Fruit fly (Drosophila melanogaster) whole organism, wandering third instar larva: ENCODE measurements around the gene CG15370.

Experiments
- Abd-B ChIP-seq: fragments of >200 bp; optimal IDR thresholded peaks from 2 replicates; lab custom pipeline; 2017; ENCODE audit warnings: missing biosample characterization, missing genetic modification characterization
- CG32264 ChIP-seq: fragments of 200-800 bp; sonication (Bioruptor generic); optimal IDR thresholded peaks from 2 replicates; lab custom pipeline; 2016; ENCODE audit warnings: missing biosample characterization, missing genetic modification characterization
- CG9705 ChIP-seq: fragments of 200-800 bp; sonication (Bioruptor generic); optimal IDR thresholded peaks from 2 replicates; lab custom pipeline; 2018; ENCODE audit warnings: missing biosample characterization, mild to moderate bottlenecking, missing genetic modification characterization
- CrebA ChIP-seq: fragments of 200-800 bp; sonication (Bioruptor generic); optimal IDR thresholded peaks from 2 replicates; lab custom pipeline; 2016; ENCODE audit warnings: missing biosample characterization, mild to moderate bottlenecking, missing genetic modification characterization, borderline replicate concordance
- Dfd ChIP-seq: fragments of >200 bp; optimal IDR thresholded peaks from 2 replicates; lab custom pipeline; 2017; ENCODE audit warnings: missing biosample characterization, missing genetic modification characterization
- Dif ChIP-seq: fragments of 200-275, 200-300 bp; sonication (Bioruptor generic); optimal IDR thresholded peaks from 2 replicates; lab custom pipeline; 2018; ENCODE audit warnings: missing biosample characterization, missing genetic modification characterization; ENCODE audit not compliant: partially characterized antibody
- GATAd ChIP-seq: sonication (Bioruptor generic); optimal IDR thresholded peaks from 2 replicates; lab custom pipeline; 2016; ENCODE audit warnings: missing biosample characterization, missing genetic modification characterization
- HLH106 ChIP-seq: fragments of 200-800 bp; optimal IDR thresholded peaks from 3 replicates; lab custom pipeline; 2019; ENCODE audit warnings: missing biosample characterization, mild to moderate bottlenecking, missing genetic modification characterization, moderate library complexity
- Hnf4 ChIP-seq: fragments of 200-800 bp; sonication (Bioruptor generic); optimal IDR thresholded peaks from 2 replicates; lab custom pipeline; 2016; ENCODE audit warnings: missing biosample characterization, mild to moderate bottlenecking, missing genetic modification characterization
- Hr78 ChIP-seq: fragments of >200 bp; optimal IDR thresholded peaks from 2 replicates; lab custom pipeline; 2017; ENCODE audit warnings: missing biosample characterization, missing genetic modification characterization
- Hr83 ChIP-seq: fragments of 200-300 bp; sonication (Bioruptor generic); optimal IDR thresholded peaks from 2 replicates; lab custom pipeline; 2016; ENCODE audit warnings: missing biosample characterization, mild to moderate bottlenecking, missing genetic modification characterization, moderate library complexity; ENCODE audit not compliant: poor library complexity, severe bottlenecking
- Jra ChIP-seq: sonication (Bioruptor generic); optimal IDR thresholded peaks from 2 replicates; lab custom pipeline; 2016; ENCODE audit warnings: missing biosample characterization, missing genetic modification characterization
- Mio ChIP-seq: sonication (Bioruptor generic); optimal IDR thresholded peaks from 2 replicates; lab custom pipeline; 2016; ENCODE audit warnings: missing biosample characterization, missing genetic modification characterization
- Myc ChIP-seq: fragments of >200 bp; optimal IDR thresholded peaks from 2 replicates; lab custom pipeline; 2017
- N ChIP-seq: fragments of >200 bp; optimal IDR thresholded peaks from 2 replicates; lab custom pipeline; 2018; ENCODE audit warnings: missing biosample characterization, missing external identifiers, missing genetic modification characterization
- OdsH ChIP-seq: fragments of 200-800 bp; sonication (Bioruptor generic); optimal IDR thresholded peaks from 2 replicates; lab custom pipeline; 2016; ENCODE audit warnings: missing biosample characterization, mild to moderate bottlenecking, missing genetic modification characterization
- Rel ChIP-seq, 2 experiments: fragments of 200-800 bp; sonication (Bioruptor generic) in 1 of 2; optimal IDR thresholded peaks; 2 replicates in 1 of 2; 3 replicates in 1 of 2; lab custom pipeline; 2016 to 2019; ENCODE audit warnings: mild to moderate bottlenecking in 2 of 2, missing biosample characterization in 2 of 2, missing genetic modification characterization in 2 of 2, moderate library complexity in 1 of 2
- Vsx2 ChIP-seq: fragments of 200-300, 225-300 bp; sonication (Bioruptor generic); optimal IDR thresholded peaks from 2 replicates; lab custom pipeline; 2018; ENCODE audit warnings: missing biosample characterization, missing genetic modification characterization; ENCODE audit not compliant: partially characterized antibody
- br ChIP-seq: fragments of 200-800 bp; sonication (Bioruptor generic); optimal IDR thresholded peaks from 2 replicates; lab custom pipeline; 2016; ENCODE audit warnings: missing biosample characterization, missing genetic modification characterization
- dl ChIP-seq, 2 experiments: fragments of 175-275, 200-275 bp in 1 of 2; fragments of 200-275 bp in 1 of 2; sonication (Bioruptor generic); optimal IDR thresholded peaks; lab custom pipeline; 2018; ENCODE audit warnings: mild to moderate bottlenecking in 2 of 2, missing biosample characterization in 2 of 2, missing genetic modification characterization in 2 of 2, moderate library complexity in 2 of 2; ENCODE audit not compliant: partially characterized antibody in 2 of 2, insufficient read depth in 1 of 2
- dmrt93B ChIP-seq: fragments of 200-800 bp; sonication (Bioruptor generic); optimal IDR thresholded peaks from 2 replicates; lab custom pipeline; 2018; ENCODE audit warnings: missing biosample characterization, mild to moderate bottlenecking, missing genetic modification characterization
- dsf ChIP-seq: sonication (Bioruptor generic); optimal IDR thresholded peaks from 2 replicates; lab custom pipeline; 2016; ENCODE audit warnings: missing biosample characterization, missing genetic modification characterization, borderline replicate concordance
- ey ChIP-seq: fragments of 200-800 bp; sonication (Bioruptor generic); optimal IDR thresholded peaks from 2 replicates; lab custom pipeline; 2016; ENCODE audit warnings: missing biosample characterization, missing genetic modification characterization
- foxo ChIP-seq, 2 experiments: fragments of 200-800 bp; sonication (Bioruptor generic); optimal IDR thresholded peaks; 2 replicates in 1 of 2; 3 replicates in 1 of 2; lab custom pipeline; 2016 to 2017; ENCODE audit warnings: missing biosample characterization in 2 of 2, missing genetic modification characterization in 2 of 2
- fru ChIP-seq: fragments of 200-800 bp; sonication (Bioruptor generic); optimal IDR thresholded peaks from 3 replicates; lab custom pipeline; 2016; ENCODE audit warnings: missing biosample characterization, mild to moderate bottlenecking, missing genetic modification characterization
- h ChIP-seq: fragments of 200-800 bp; sonication (Bioruptor generic); optimal IDR thresholded peaks from 3 replicates; lab custom pipeline; 2016; ENCODE audit warnings: missing biosample characterization, mild to moderate bottlenecking, missing genetic modification characterization
- jim ChIP-seq: fragments of 175-275, 200-325 bp; sonication (Bioruptor generic); optimal IDR thresholded peaks from 2 replicates; lab custom pipeline; 2016; ENCODE audit warnings: missing biosample characterization, mild to moderate bottlenecking, missing genetic modification characterization
- lola ChIP-seq: fragments of >200 bp; optimal IDR thresholded peaks from 2 replicates; lab custom pipeline; 2017; ENCODE audit warnings: missing biosample characterization, missing genetic modification characterization
- pan ChIP-seq: fragments of >200 bp; optimal IDR thresholded peaks from 2 replicates; lab custom pipeline; 2017
- psq ChIP-seq: fragments of 200-800 bp; sonication (Bioruptor generic); optimal IDR thresholded peaks from 3 replicates; lab custom pipeline; 2017; ENCODE audit warnings: missing biosample characterization, mild to moderate bottlenecking, missing genetic modification characterization, moderate library complexity
- sage ChIP-seq: fragments of 200-800 bp; sonication (Bioruptor generic); optimal IDR thresholded peaks from 2 replicates; lab custom pipeline; 2016; ENCODE audit warnings: missing biosample characterization, mild to moderate bottlenecking, missing genetic modification characterization
- tai ChIP-seq: sonication (Bioruptor generic); optimal IDR thresholded peaks from 2 replicates; lab custom pipeline; 2016; ENCODE audit warnings: missing biosample characterization, missing genetic modification characterization
- usp ChIP-seq: fragments of >200 bp; optimal IDR thresholded peaks from 2 replicates; lab custom pipeline; 2017; ENCODE audit warnings: missing biosample characterization, missing genetic modification characterization
- woc ChIP-seq: sonication (Bioruptor generic); optimal IDR thresholded peaks from 2 replicates; lab custom pipeline; 2016; ENCODE audit warnings: missing biosample characterization, mild to moderate bottlenecking, missing genetic modification characterization

Gene CG15370

DNA sequence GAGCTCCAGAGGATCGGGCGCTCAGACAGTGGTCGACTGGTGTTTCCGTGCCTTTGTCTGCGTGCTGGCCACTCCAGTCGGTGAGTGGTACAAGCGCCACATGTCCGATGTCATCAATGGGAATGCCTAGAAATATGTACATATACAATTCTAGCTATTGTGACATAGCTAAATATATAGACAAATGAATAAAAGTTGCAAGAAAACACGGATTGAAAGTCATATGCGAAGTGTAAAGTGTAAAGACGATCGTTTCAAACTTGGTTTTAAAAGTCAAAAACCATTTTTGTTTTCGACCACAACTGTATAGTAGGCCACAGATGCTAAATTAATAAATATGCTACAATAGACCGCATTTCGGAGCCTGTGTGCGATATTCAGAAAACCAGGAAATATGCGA, 9.8 kb upstream of the CG15370 start, which contains the start of gene CG15368:
Gene CG15368, plus strand, starts transcription at position 301 of the 400 bp plus-strand sequence.
- no peak for TF ChIP-seq Hnf4 (GFP tag; lab: Kevin White, UChicago)
- no peak for TF ChIP-seq Vsx2 (GFP tag; lab: Kevin White, UChicago)
- TF ChIP-seq dsf, result no peak
- TF ChIP-seq CG9705 (GFP tag; lab: Kevin White, UChicago), result no peak
- no peak for TF ChIP-seq dmrt93B (GFP tag; lab: Kevin White, UChicago)
- no peak for TF ChIP-seq Hr83
- no peak for TF ChIP-seq Rel (GFP tag; optimal IDR thresholded peaks at IDR 0.05; lab: Kevin White, UChicago)
- no peak for TF ChIP-seq Rel (tag; optimal IDR thresholded peaks at IDR 0.05; lab: Kevin White, UChicago)
- TF ChIP-seq h, result no peak
- TF ChIP-seq CrebA (GFP tag; lab: Kevin White, UChicago), result no peak
- TF ChIP-seq Mio (GFP tag; lab: Kevin White, UChicago), result no peak

DNA sequence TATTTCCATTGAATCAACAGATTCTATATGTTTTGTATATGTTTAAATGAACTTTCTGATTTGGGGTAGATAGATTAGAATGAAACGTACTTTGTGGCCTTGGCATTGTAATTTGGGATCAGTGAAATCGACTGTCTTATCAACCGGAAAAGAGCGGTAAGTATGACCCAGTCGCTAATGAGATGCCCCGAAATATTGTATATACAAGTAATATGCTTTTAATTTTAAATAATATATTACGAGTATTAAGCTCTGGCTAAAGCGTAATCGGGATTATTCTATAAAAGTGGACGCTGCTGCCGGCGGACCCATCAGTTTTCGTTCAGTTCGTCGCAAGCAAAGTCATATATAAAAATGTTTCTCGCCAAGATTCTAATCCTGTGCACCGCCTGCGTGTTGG, 8.7 kb upstream of the CG15370 start, which contains the start of gene CG15369:
Gene CG15369, plus strand, starts transcription at position 301 of the 400 bp plus-strand sequence.
- no peak for TF ChIP-seq foxo (GFP tag; optimal IDR thresholded peaks at IDR 0.05; lab: Kevin White, UChicago)
- TF ChIP-seq HLH106, result no peak
- no peak for TF ChIP-seq Hr78 (GFP tag; lab: Kevin White, UChicago)
- no peak for TF ChIP-seq Jra (GFP tag; lab: Kevin White, UChicago)
- no peak for TF ChIP-seq lola (GFP tag; lab: Kevin White, UChicago)
- TF ChIP-seq Dif, result no peak
- TF ChIP-seq CrebA (GFP tag; lab: Kevin White, UChicago), result no peak
- TF ChIP-seq, all 38 proteins: peak for 0

DNA sequence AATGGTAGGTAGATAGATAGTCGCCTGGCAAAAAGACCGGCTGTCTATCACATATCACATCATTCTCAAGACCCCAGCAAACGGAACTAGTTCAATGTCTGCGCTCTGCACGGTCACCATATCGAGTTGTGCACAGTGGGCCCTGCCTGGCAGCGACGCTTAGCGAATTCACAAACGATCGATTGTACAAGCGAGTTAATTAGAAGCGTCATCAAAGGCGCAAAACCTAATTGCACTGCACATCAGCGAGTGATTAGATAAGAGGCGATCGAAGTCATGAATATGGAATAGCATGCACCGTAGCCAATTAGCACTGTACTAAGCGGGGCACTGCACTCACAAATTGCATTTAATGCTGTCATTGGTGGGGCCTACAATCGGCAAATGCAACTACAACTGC, 4.8 kb upstream of the CG15370 start:
- no peak for TF ChIP-seq Mio (GFP tag; lab: Kevin White, UChicago)
- no peak for TF ChIP-seq N (GFP tag; lab: Kevin White, UChicago)
- no peak for TF ChIP-seq Abd-B (GFP tag; lab: Kevin White, UChicago)
- peak in 1 of 2 experiments; percentile 3 for TF ChIP-seq foxo (GFP tag; optimal IDR thresholded peaks at IDR 0.05; lab: Kevin White, UChicago)

DNA sequence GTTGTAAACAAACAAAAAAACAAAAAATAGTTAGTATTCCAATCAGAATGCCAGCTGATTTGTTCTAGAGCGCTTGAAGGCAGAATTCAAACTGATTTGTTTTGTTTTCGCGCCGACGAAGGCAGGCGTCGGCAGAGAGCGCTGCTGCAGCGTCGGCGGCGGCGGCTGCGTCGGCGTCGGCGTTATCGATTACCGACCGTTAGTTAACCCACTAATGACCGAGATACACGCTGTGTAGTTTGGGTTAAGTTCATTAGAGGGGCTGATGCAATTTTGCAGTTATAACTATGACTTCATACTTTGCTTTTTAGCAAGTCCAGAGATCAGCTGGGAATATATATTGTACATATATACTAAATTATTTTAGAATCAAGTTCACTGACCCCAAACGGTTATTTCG, 2.1 kb upstream of the CG15370 start, which contains the start of gene t:
Gene t, minus strand, starts transcription at position 76 of the 400 bp plus-strand sequence.
- TF ChIP-seq fru (GFP tag; lab: Kevin White, UChicago), result no peak
- no peak for TF ChIP-seq usp
- TF ChIP-seq Dfd (GFP tag; lab: Kevin White, UChicago), result no peak
- TF ChIP-seq Vsx2 (GFP tag; lab: Kevin White, UChicago), result no peak
- no peak for TF ChIP-seq sage (GFP tag; lab: Kevin White, UChicago)
- TF ChIP-seq br (GFP tag; lab: Kevin White, UChicago), result no peak
- TF ChIP-seq CrebA (GFP tag; lab: Kevin White, UChicago), result no peak
- no peak for TF ChIP-seq dmrt93B (GFP tag; lab: Kevin White, UChicago)
- TF ChIP-seq GATAd (GFP tag; lab: Kevin White, UChicago), result no peak
- TF ChIP-seq psq (GFP tag; lab: Kevin White, UChicago), result no peak
- TF ChIP-seq Rel (GFP tag; optimal IDR thresholded peaks at IDR 0.05; lab: Kevin White, UChicago), result no peak
- no peak for TF ChIP-seq Rel (tag; optimal IDR thresholded peaks at IDR 0.05; lab: Kevin White, UChicago)
- TF ChIP-seq CG32264 (GFP tag; lab: Kevin White, UChicago), result no peak
- TF ChIP-seq foxo (GFP tag; optimal IDR thresholded peaks at IDR 0.05; lab: Kevin White, UChicago), result no peak
- no peak for TF ChIP-seq Dif
- TF ChIP-seq Hnf4 (GFP tag; lab: Kevin White, UChicago), result no peak
- TF ChIP-seq jim (GFP tag; lab: Kevin White, UChicago), result no peak
- no peak for TF ChIP-seq ey (GFP tag; lab: Kevin White, UChicago)

DNA sequence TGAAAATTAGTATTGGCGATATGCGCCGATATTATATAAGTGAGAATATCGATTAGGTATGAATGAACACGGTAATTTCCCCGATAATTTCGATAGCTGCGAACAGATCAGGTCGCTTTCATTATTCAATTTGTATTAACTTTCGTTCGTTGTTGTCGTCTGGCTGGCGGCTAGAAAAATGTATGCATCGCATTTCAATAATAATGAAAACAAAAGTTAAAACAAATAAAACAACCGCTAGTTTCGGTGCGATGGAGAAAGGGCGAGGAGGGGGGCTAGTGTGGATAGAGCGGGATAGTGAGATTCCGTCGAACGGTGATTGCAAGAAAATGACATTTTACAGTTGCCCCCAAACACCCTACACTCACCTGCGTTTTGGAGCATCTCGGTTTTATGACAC, 814 bp upstream of the CG15370 start:
- TF ChIP-seq dsf (no peak), HLH106 (no peak), foxo (GFP tag; optimal IDR thresholded peaks at IDR 0.05; lab: Kevin White, UChicago) (no peak), ey (GFP tag; lab: Kevin White, UChicago) (no peak), sage (GFP tag; lab: Kevin White, UChicago) (no peak), pan (lab: Kevin White, UChicago) (no peak), tai (no peak), dl (GFP tag; optimal IDR thresholded peaks at IDR 0.05; lab: Kevin White, UChicago; ENCODE audit: insufficient read depth in 1 of 2, partially characterized antibody in 2 of 2) (no peak), CG32264 (GFP tag; lab: Kevin White, UChicago) (no peak), Rel (GFP tag; optimal IDR thresholded peaks at IDR 0.05; lab: Kevin White, UChicago) (no peak), Rel (tag; optimal IDR thresholded peaks at IDR 0.05; lab: Kevin White, UChicago) (no peak), h (no peak), N (GFP tag; lab: Kevin White, UChicago) (no peak), Myc (lab: Kevin White, UChicago) (no peak), Vsx2 (GFP tag; lab: Kevin White, UChicago) (no peak), CrebA (GFP tag; lab: Kevin White, UChicago) (no peak), Dfd (GFP tag; lab: Kevin White, UChicago) (no peak), woc (GFP tag; lab: Kevin White, UChicago) (no peak), usp (no peak), OdsH (GFP tag; lab: Kevin White, UChicago) (no peak)
- TF ChIP-seq, all 38 proteins: peak for 0
